Fruit fly (Drosophila melanogaster) whole organism, embryonic: ENCODE results near the gene eIF4E7.

Experiments used
- CG15601 ChIP-seq: fragments of 200-800 bp; sonication (Bioruptor generic); optimal IDR thresholded peaks from 3 replicates; lab custom pipeline; 2019; ENCODE audit warnings: missing biosample characterization, mild to moderate bottlenecking, missing genetic modification characterization, moderate library complexity
- CG15696 ChIP-seq: fragments of 200-800 bp; sonication (Bioruptor generic); optimal IDR thresholded peaks from 2 replicates; lab custom pipeline; 2019; ENCODE audit warnings: missing biosample characterization, mild to moderate bottlenecking, missing genetic modification characterization, moderate library complexity
- CG16815 ChIP-seq: fragments of 200-800 bp; sonication (Bioruptor generic); optimal IDR thresholded peaks from 3 replicates; lab custom pipeline; 2017; ENCODE audit warnings: missing biosample characterization, mild to moderate bottlenecking, missing genetic modification characterization
- CG6791 ChIP-seq: fragments of 200-800 bp; sonication (Bioruptor generic); IDR thresholded peaks from 3 replicates; pipeline ENCODE4 v1.3.6; 2022; ENCODE audit warnings: missing biosample characterization, missing genetic modification characterization; ENCODE audit not compliant: partially characterized antibody
- Mes4 ChIP-seq: fragments of 200-800 bp; sonication (Bioruptor generic); optimal IDR thresholded peaks from 2 replicates; lab custom pipeline; 2016; ENCODE audit warnings: missing biosample characterization, missing genetic modification characterization
- Oli ChIP-seq: fragments of 200-800 bp; sonication (Bioruptor generic); optimal IDR thresholded peaks from 2 replicates; lab custom pipeline; 2018; ENCODE audit warnings: missing biosample characterization, mild to moderate bottlenecking, missing genetic modification characterization, moderate library complexity
- dan ChIP-seq: fragments of 200-800 bp; sonication (Bioruptor generic); IDR thresholded peaks from 2 replicates; pipeline ENCODE4 v1.3.6; 2022; ENCODE audit warnings: missing biosample characterization, missing genetic modification characterization
- salm ChIP-seq: fragments of 200-800 bp; sonication (Bioruptor generic); optimal IDR thresholded peaks from 2 replicates; lab custom pipeline; 2018; ENCODE audit warnings: missing biosample characterization, mild to moderate bottlenecking, missing genetic modification characterization

- TF ChIP-seq CG15601 (tag; lab: Kevin White, UChicago) (no peak), dan (no peak), Mes4 (GFP tag; lab: Kevin White, UChicago) (no peak), salm (tag; lab: Kevin White, UChicago) (no peak), CG16815 (GFP tag; lab: Kevin White, UChicago) (no peak), CG15696 (tag; lab: Kevin White, UChicago) (no peak), Oli (tag; lab: Kevin White, UChicago) (no peak), CG6791 (GFP tag; lab: Robert Waterston, UW) (no peak)
These were observed 41.8 kb downstream of the eIF4E7 start for dm6 chrX:1120394-1120793.
